Fruit fly (Drosophila melanogaster): ENCODE data around the gene 5-HT7.

The 5-HT7 gene

dm6 chr3R:30964220-30964619 lies 52.5 kb downstream of the 5-HT7 start, which contains the start of gene Ctr1C:
Gene Ctr1C (minus strand): TSS chr3R:30964320.
- TF ChIP-seq dsf (GFP tag; optimal IDR thresholded peaks at IDR 0.05; ENCODE audit: borderline replicate concordance) (no peak), rgr (GFP tag; optimal IDR thresholded peaks at IDR 0.05) (no peak), dl (GFP tag; optimal IDR thresholded peaks at IDR 0.05; ENCODE audit: insufficient read depth in 1 of 2, partially characterized antibody in 2 of 2) (no peak), br (GFP tag; optimal IDR thresholded peaks at IDR 0.05) (no peak)

dm6 chr3R:30959400-30959799 lies 57.3 kb downstream of the 5-HT7 start, which contains the start of gene CG15548:
Gene CG15548 (plus strand): TSS chr3R:30959700.
- TF ChIP-seq usp (GFP tag; optimal IDR thresholded peaks at IDR 0.05) (no peak), brk (GFP tag; optimal IDR thresholded peaks at IDR 0.05) (no peak), Dfd (GFP tag; optimal IDR thresholded peaks at IDR 0.05) (no peak), Sp1 (GFP tag; optimal IDR thresholded peaks at IDR 0.05) (no peak), HLH106 (tag; optimal IDR thresholded peaks at IDR 0.05) (no peak), sv (GFP tag; optimal IDR thresholded peaks at IDR 0.05) (no peak), dl (GFP tag; optimal IDR thresholded peaks at IDR 0.05; ENCODE audit: insufficient read depth in 1 of 2, partially characterized antibody in 2 of 2) (no peak), Jra (GFP tag; optimal IDR thresholded peaks at IDR 0.05) (no peak), Hr83 (GFP tag; optimal IDR thresholded peaks at IDR 0.05; ENCODE audit: poor library complexity, severe bottlenecking) (no peak), dsf (GFP tag; optimal IDR thresholded peaks at IDR 0.05; ENCODE audit: borderline replicate concordance) (no peak), dmrt93B (GFP tag; optimal IDR thresholded peaks at IDR 0.05) (no peak), Abd-B (GFP tag; optimal IDR thresholded peaks at IDR 0.05) (no peak), pan (optimal IDR thresholded peaks at IDR 0.05) (no peak), Myc (optimal IDR thresholded peaks at IDR 0.05) (no peak), h (GFP tag; optimal IDR thresholded peaks at IDR 0.05) (no peak), br (GFP tag; optimal IDR thresholded peaks at IDR 0.05) (no peak), Dif (GFP tag; optimal IDR thresholded peaks at IDR 0.05; ENCODE audit: partially characterized antibody) (no peak), lola (GFP tag; optimal IDR thresholded peaks at IDR 0.05) (no peak)

dm6 chr3R:30946352-30946751 lies 70.3 kb downstream of the 5-HT7 start:
- no peak for TF ChIP-seq GATAd (GFP tag; optimal IDR thresholded peaks at IDR 0.05)
- no peak for TF ChIP-seq jim (GFP tag; optimal IDR thresholded peaks at IDR 0.05)
- no peak for TF ChIP-seq psq (GFP tag; optimal IDR thresholded peaks at IDR 0.05)
- no peak for TF ChIP-seq Hr83 (GFP tag; optimal IDR thresholded peaks at IDR 0.05; ENCODE audit: poor library complexity, severe bottlenecking)
- peak; percentile 61 for TF ChIP-seq Myc (optimal IDR thresholded peaks at IDR 0.05)
- TF ChIP-seq usp (GFP tag; optimal IDR thresholded peaks at IDR 0.05): no peak

dm6 chr3R:30940234-30940633 lies 76.4 kb downstream of the 5-HT7 start:
- TF ChIP-seq Jra (GFP tag; optimal IDR thresholded peaks at IDR 0.05): no peak
- TF ChIP-seq N (GFP tag; optimal IDR thresholded peaks at IDR 0.05): no peak
- TF ChIP-seq dmrt93B (GFP tag; optimal IDR thresholded peaks at IDR 0.05): no peak
- no peak for TF ChIP-seq brk (GFP tag; optimal IDR thresholded peaks at IDR 0.05)
- TF ChIP-seq tai (GFP tag; optimal IDR thresholded peaks at IDR 0.05): no peak
- no peak for TF ChIP-seq GATAd (GFP tag; optimal IDR thresholded peaks at IDR 0.05)
- TF ChIP-seq woc (GFP tag; optimal IDR thresholded peaks at IDR 0.05): no peak
- TF ChIP-seq Mio (GFP tag; optimal IDR thresholded peaks at IDR 0.05): no peak
- TF ChIP-seq Hr83 (GFP tag; optimal IDR thresholded peaks at IDR 0.05; ENCODE audit: poor library complexity, severe bottlenecking): no peak
- no peak for TF ChIP-seq Sp1 (GFP tag; optimal IDR thresholded peaks at IDR 0.05)
- no peak for TF ChIP-seq Hr78 (GFP tag; optimal IDR thresholded peaks at IDR 0.05)
- TF ChIP-seq jim (GFP tag; optimal IDR thresholded peaks at IDR 0.05): no peak
- TF ChIP-seq Abd-B (GFP tag; optimal IDR thresholded peaks at IDR 0.05): no peak
- TF ChIP-seq Vsx2 (GFP tag; optimal IDR thresholded peaks at IDR 0.05; ENCODE audit: partially characterized antibody): no peak
- no peak for TF ChIP-seq foxo (GFP tag; optimal IDR thresholded peaks at IDR 0.05)
- TF ChIP-seq rgr (GFP tag; optimal IDR thresholded peaks at IDR 0.05): no peak
- TF ChIP-seq sage (GFP tag; optimal IDR thresholded peaks at IDR 0.05): no peak
- no peak for TF ChIP-seq CG9705 (GFP tag; optimal IDR thresholded peaks at IDR 0.05)

- no peak for TF ChIP-seq Abd-B (GFP tag; optimal IDR thresholded peaks at IDR 0.05)
- TF ChIP-seq GATAd (GFP tag; optimal IDR thresholded peaks at IDR 0.05): no peak
- TF ChIP-seq Hr78 (GFP tag; optimal IDR thresholded peaks at IDR 0.05): no peak
- TF ChIP-seq jim (GFP tag; optimal IDR thresholded peaks at IDR 0.05): no peak
- no peak for TF ChIP-seq foxo (GFP tag; optimal IDR thresholded peaks at IDR 0.05)
- no peak for TF ChIP-seq Myc (optimal IDR thresholded peaks at IDR 0.05)
- no peak for TF ChIP-seq Rel (GFP tag; optimal IDR thresholded peaks at IDR 0.05)
- TF ChIP-seq Rel (tag; optimal IDR thresholded peaks at IDR 0.05): no peak
- no peak for TF ChIP-seq woc (GFP tag; optimal IDR thresholded peaks at IDR 0.05)
- no peak for TF ChIP-seq brk (GFP tag; optimal IDR thresholded peaks at IDR 0.05)
- no peak for TF ChIP-seq rgr (GFP tag; optimal IDR thresholded peaks at IDR 0.05)
- TF ChIP-seq br (GFP tag; optimal IDR thresholded peaks at IDR 0.05): no peak
- no peak for TF ChIP-seq pan (optimal IDR thresholded peaks at IDR 0.05)
- no peak for TF ChIP-seq Dfd (GFP tag; optimal IDR thresholded peaks at IDR 0.05)
Observed at dm6 chr3R:30937002-30937401, 79.7 kb downstream of the 5-HT7 start, which contains the start of gene CG15550. Gene CG15550 (minus strand): TSS chr3R:30937102.

Measured in whole organism, wandering third instar larva.